Fruit fly (Drosophila melanogaster) whole organism: ENCODE data around the gene CycA.

Source experiments
- CG8478 ChIP-seq: fragments of >200 bp; optimal IDR thresholded peaks from 2 replicates; lab custom pipeline; 2018; ENCODE audit warnings: inconsistent platforms
- Dll ChIP-seq: fragments of >200 bp; optimal IDR thresholded peaks from 2 replicates; lab custom pipeline; 2017
- EcR ChIP-seq, 2 experiments: fragments of >200 bp; optimal IDR thresholded peaks; 2 replicates each; lab custom pipeline; 2017; ENCODE audit warnings: missing biosample characterization in 2 of 2, missing genetic modification characterization in 2 of 2, missing genetic modification reagents in 2 of 2
- pan ChIP-seq: fragments of >200 bp; optimal IDR thresholded peaks from 2 replicates; lab custom pipeline; 2017
- psq ChIP-seq: fragments of >200 bp; optimal IDR thresholded peaks from 2 replicates; lab custom pipeline; 2017
- usp ChIP-seq: fragments of >200 bp; optimal IDR thresholded peaks from 2 replicates; lab custom pipeline; 2017; ENCODE audit warnings: missing biosample characterization, missing genetic modification characterization, mixed read lengths

DNA sequence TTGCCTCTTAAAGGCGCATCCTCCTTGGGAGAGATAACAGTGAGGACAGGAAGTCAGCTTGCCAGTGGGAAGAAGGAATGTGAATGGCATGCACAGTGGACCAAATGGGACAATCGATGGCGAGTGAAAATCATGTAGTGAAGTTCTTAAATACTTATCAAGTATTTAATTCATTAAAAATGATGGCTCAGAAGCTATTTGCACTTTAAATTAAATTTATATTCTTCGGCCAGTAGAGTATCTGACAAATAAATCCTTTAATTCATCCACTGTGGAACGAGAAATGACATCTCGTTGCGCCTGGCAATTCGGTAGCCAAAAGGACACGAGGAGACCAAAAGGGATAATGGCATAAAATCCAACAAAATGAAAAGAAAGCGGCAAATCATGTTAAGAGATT is 36.0 kb upstream of the CycA start:
- no peak for TF ChIP-seq psq (lab: Kevin White, UChicago)
- TF ChIP-seq pan (lab: Kevin White, UChicago) = no peak
- no peak for TF ChIP-seq EcR (GFP tag; optimal IDR thresholded peaks at IDR 0.05; lab: Kevin White, UChicago)
- no peak for TF ChIP-seq usp
- no peak for TF ChIP-seq CG8478 (lab: Kevin White, UChicago)
- TF ChIP-seq Dll (lab: Kevin White, UChicago) = no peak
